Worm (Caenorhabditis elegans) whole organism, dauer: Measurements from ENCODE around the gene B0334.5.
"Not testable (repeated sequence)": the region's sequence is repeated elsewhere in the genome, so short reads cannot be mapped to it uniquely, and the experiment has no call there.

Source experiments
- unc-62 ChIP-seq: sonication (generic microtip); optimal IDR thresholded peaks from 2 replicates; lab custom pipeline; 2017; ENCODE audit warnings: missing biosample characterization, missing genetic modification reagents, missing genetic modification characterization

The B0334.5 gene

DNA sequence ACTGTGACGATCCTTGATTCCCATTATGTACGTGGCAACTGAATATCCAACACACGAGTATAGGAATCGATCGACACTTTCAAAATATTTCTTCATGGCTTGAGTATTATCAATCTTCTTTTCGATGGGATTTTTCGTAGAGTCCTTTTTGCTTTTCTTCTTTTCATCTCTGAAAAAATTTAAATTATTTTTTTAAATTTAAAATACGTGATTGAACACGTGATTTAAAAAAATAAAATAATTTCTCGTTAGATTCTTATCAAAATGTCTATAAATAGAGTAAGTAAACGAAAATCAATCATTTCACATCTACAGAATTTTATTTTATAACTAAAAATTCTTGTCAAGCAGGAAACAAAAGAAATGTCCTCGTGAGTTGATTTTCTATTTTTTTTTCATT is 23.8 kb downstream of the B0334.5 start, which contains the start of gene Y62F5A.10:
Gene Y62F5A.10 (plus strand): TSS at position 301 of the 400 bp plus-strand sequence.
- TF ChIP-seq unc-62: no peak

DNA sequence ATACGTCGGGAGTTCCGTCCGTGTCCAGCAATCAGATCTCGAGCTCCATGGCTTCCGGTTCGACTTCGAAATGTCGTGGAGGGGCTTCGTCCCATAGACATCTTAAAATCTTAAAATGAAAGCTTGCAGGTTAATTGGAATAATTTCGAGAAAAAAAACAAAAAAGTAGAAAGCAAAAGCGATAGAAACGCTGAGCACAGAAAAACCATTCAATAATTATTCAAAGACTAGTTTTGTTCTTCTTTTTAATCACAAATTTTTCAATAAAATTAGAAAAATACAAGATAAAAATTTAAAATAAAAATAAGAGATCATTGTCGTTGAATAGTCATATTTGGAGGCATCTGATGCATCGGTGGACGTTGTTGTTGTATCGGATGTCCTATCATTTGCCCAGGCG is 29.5 kb downstream of the B0334.5 start, which contains the start of gene age-1:
Gene age-1 (minus strand): TSS at position 101 of the 400 bp plus-strand sequence.
- TF ChIP-seq unc-62: no peak

DNA sequence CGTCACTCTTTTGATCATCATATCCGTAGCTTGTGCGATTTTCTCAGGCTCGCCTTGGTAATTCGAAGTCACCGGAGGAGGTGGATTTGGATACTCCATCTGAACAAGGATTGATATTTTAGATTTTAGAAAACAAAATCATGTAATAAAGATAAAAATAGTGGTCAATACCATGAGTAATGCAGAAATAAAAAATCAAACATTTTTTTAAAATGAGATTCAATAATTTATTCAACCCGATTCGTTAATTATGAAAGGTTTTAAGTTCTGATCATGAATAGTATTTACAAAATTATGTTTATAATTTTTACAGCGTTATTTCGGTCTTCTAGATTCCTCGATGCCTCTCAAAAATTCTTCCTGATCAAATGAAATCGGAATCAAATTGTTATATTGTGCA is 36.3 kb downstream of the B0334.5 start, which contains the start of gene mdt-8:
Gene mdt-8 (minus strand): TSS at position 101 of the 400 bp plus-strand sequence.
- TF ChIP-seq unc-62: no peak

- not testable (repeated sequence) for TF ChIP-seq unc-62
Measured at ce11 chrII:11534429-11535099, 37.1 kb downstream of the B0334.5 start, which contains the start of gene Y62F5A.12. TSS of gene Y62F5A.12 (minus strand) at chrII:11534479.

- TF ChIP-seq unc-62: no peak
Measured at ce11 chrII:11535429-11535828, 38.0 kb downstream of the B0334.5 start.

DNA sequence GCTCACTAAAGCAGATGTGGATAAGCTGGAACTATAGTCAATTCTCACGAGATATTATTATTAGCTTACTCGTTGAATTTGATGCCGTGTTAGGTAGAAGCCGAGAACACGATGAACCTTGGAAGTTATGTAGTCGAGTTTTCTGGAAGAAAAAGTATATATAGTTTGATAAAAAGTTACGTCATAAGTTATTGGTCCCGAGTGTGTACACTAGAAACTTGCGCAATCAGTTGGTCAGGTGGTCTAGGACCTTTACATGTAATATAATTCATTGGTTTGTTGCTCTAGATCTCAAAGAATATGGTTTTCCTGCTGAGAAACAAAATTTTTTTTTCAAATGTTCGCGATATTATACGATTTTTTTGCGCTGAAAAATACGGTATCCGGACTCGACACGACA is 38.5 kb downstream of the B0334.5 start:
- TF ChIP-seq unc-62: no peak

- TF ChIP-seq unc-62: no peak
Measured at ce11 chrII:11536505-11536904, 39.0 kb downstream of the B0334.5 start.

DNA sequence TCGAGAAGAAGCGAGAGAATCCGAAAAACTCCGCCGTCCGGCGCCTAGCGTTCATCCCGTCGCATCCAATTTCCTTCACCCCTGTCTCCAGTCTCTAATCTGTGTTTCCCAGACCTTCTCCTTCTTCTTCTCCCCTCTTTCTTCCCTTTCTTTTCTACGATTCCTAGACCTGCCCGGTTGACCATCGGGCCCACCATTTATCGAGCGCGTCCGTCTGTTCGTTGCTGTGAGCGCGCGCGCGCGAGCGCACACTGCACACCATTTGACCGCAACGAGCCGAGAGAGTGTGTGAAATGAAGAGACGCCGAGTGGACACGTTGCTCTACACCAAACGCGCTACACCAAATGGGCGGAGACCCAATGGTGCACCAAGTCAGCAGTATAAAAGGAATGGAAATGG is 39.6 kb downstream of the B0334.5 start:
- TF ChIP-seq unc-62: no peak

DNA sequence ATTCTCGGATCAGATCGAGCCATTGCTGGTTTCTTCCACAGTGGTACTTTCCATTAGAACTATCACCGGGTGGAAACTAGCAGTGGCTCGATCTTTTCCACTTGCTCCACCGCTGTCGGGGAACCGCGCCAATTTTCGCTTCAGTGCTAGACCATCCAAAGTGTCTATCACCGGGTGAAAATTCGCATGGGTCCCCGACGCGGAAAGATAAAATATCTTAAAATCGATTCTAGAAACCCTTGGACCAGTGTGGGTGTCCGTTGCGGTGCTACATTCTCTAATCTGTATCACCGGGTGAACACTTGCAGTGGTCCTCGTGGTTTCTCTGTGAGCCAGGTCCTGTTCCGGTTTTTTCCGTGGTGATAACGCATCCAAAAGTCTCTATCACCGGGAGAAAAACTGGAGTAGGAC is 40.1 kb downstream of the B0334.5 start:
- no peak for TF ChIP-seq unc-62

ce11 chrII:11538741-11539140 is 41.3 kb downstream of the B0334.5 start, which contains the start of gene Y62F5A.9:
TSS of gene Y62F5A.9 (minus strand) at chrII:11538841.
- TF ChIP-seq unc-62: no peak

DNA sequence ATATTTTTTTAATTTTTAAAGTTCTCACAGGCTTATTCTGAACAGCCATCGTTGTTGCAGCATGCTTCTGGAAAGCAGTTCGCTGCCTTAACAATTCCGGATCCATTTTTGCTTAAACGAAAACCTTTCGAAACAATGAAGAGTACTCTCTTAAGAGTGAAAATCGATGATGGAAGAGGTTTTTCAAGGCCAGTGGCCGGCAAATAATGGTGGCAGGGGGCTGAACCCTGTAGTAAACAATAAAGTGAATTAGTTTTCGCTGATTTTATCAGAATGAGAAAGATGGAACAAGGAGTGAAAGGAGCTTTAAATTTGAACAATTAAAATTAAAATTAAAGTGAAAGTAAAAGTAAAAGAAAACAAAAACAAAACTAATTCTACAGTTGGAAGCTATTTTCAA is 44.9 kb downstream of the B0334.5 start, which contains the start of gene gtf-2E2:
Gene gtf-2E2 (minus strand): TSS at position 111 of the 400 bp plus-strand sequence.
- no peak for TF ChIP-seq unc-62

DNA sequence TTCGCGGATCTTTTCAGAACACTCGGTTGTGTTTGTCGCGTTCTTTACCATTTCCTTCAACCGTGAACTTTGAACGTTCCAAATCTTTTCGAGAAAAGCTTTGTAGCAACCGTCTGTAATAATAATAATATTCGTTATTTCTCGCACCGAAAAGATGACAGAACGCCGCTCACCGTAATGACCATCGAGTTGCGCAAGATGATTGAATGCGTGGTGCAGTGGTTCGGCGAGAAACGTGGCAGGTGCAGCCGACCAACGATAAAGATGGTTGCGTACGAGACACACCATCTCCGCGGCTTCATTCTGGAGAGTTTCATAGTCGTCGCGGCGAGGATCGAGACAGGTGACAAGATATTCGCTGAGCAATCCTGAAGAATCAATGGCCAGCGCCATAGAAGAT is 45.5 kb downstream of the B0334.5 start:
- TF ChIP-seq unc-62: no peak

- no peak for TF ChIP-seq unc-62
Measured at ce11 chrII:11544714-11545113, 47.2 kb downstream of the B0334.5 start, which contains the start of gene F54D5.9. TSS of gene F54D5.9 (minus strand) at chrII:11544828.

ce11 chrII:11545299-11545951 is 48.0 kb downstream of the B0334.5 start, which contains the start of gene dnj-13:
TSS of gene dnj-13 (plus strand) at chrII:11545701.
- no peak for TF ChIP-seq unc-62

DNA sequence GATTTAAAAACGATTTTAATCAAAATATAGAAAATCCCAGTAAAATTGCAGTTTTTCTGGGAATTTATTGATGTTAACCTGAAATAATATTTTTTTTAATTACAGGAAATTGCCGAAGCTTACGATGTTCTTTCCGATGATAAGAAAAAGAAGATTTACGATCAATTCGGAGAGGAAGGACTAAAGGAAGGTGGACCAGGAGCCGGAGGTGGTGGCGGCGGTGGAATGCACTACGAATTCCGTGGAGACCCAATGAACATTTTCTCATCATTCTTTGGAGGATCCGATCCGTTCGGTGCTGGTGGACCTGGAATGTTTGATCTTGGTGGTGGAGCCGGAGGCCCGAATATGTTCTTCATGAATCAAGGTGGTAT is 48.5 kb downstream of the B0334.5 start:
- TF ChIP-seq unc-62: no peak

DNA sequence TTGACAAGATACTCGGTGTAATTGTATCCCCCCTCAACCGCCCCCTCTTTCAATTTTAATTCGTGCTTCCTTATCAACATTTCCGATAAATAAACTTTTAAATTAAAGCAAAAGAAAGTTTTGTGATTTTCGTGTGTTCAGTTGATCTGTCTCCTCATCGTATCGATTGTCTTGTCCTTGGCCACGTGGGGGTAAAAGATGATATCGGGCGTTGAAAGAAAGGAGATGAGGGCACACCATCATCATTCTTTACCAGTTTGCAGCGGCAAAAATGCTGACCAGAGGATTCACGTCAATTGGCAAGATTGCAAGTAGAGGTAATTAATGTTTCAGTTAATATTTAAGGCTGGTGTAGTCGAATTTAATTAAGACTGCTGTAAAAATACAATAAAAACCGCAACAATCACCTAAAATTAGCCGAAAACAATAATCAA is 49.8 kb downstream of the B0334.5 start, which contains the start of gene F54D5.7:
Gene F54D5.7 (plus strand): TSS at position 264 of the 434 bp plus-strand sequence.
- TF ChIP-seq unc-62: no peak
